Worm (Caenorhabditis elegans) whole organism, L3 larva: ENCODE measurements around the gene elpc-2.

Source experiments
- R02D3.7 ChIP-seq: fragments of 150-350 bp; optimal IDR thresholded peaks from 2 replicates; lab custom pipeline; 2014; ENCODE audit warnings: missing biosample characterization, missing genetic modification characterization
- ZK546.5 ChIP-seq: sonication (generic microtip); optimal IDR thresholded peaks from 2 replicates; lab custom pipeline; 2017; ENCODE audit warnings: missing biosample characterization, missing genetic modification characterization
- ama-1 ChIP-seq: fragments of 150-350 bp; optimal IDR thresholded peaks from 2 replicates; lab custom pipeline; 2018
- ceh-82 ChIP-seq: fragments of 150-350 bp; optimal IDR thresholded peaks from 2 replicates; lab custom pipeline; 2014; ENCODE audit warnings: missing biosample characterization, missing genetic modification characterization
- daf-12 ChIP-seq: fragments of 150-350 bp; optimal IDR thresholded peaks from 2 replicates; lab custom pipeline; 2014; ENCODE audit warnings: missing biosample characterization, missing genetic modification reagents, missing genetic modification characterization
- egl-5 ChIP-seq: fragments of 150-350 bp; optimal IDR thresholded peaks from 2 replicates; lab custom pipeline; 2017; ENCODE audit warnings: missing biosample characterization, missing genetic modification reagents, missing genetic modification characterization, inconsistent platforms
- elt-1 ChIP-seq: fragments of 150-350 bp; optimal IDR thresholded peaks from 2 replicates; lab custom pipeline; 2014; ENCODE audit warnings: missing biosample characterization, missing genetic modification characterization
- elt-2 ChIP-seq: sonication (generic microtip); optimal IDR thresholded peaks from 2 replicates; lab custom pipeline; 2016; ENCODE audit warnings: missing genetic modification reagents, mild to moderate bottlenecking, missing genetic modification characterization, missing compliant biosample characterization
- elt-3 ChIP-seq, 3 experiments: fragments of 150-350 bp in 1 of 3; sonication (generic microtip) in 2 of 3; optimal IDR thresholded peaks; 2 replicates in 2 of 3; 4 replicates in 1 of 3; lab custom pipeline; 2014 to 2017; ENCODE audit warnings: missing biosample characterization in 3 of 3, missing genetic modification characterization in 3 of 3
- fkh-2 ChIP-seq: fragments of 150-350 bp; optimal IDR thresholded peaks from 2 replicates; lab custom pipeline; 2014; ENCODE audit warnings: missing biosample characterization, missing genetic modification reagents, missing genetic modification characterization
- jun-1 ChIP-seq: fragments of 150-350 bp; optimal IDR thresholded peaks from 2 replicates; lab custom pipeline; 2014; ENCODE audit warnings: missing biosample characterization, missing genetic modification reagents, missing genetic modification characterization
- mdl-1 ChIP-seq: fragments of 150-350 bp; optimal IDR thresholded peaks from 2 replicates; lab custom pipeline; 2014; ENCODE audit warnings: missing biosample characterization, missing genetic modification characterization
- mml-1 ChIP-seq: fragments of 150-350 bp; sonication (generic microtip); optimal IDR thresholded peaks from 3 replicates; lab custom pipeline; 2014; ENCODE audit warnings: missing biosample characterization, missing genetic modification characterization
- nhr-11 ChIP-seq: fragments of 150-350 bp; optimal IDR thresholded peaks from 2 replicates; lab custom pipeline; 2014; ENCODE audit warnings: missing biosample characterization, missing genetic modification characterization
- nhr-23 ChIP-seq: fragments of 150-350 bp; optimal IDR thresholded peaks from 2 replicates; lab custom pipeline; 2014; ENCODE audit warnings: missing biosample characterization, missing genetic modification reagents, missing genetic modification characterization
- nhr-25 ChIP-seq: sonication (generic microtip); optimal IDR thresholded peaks from 2 replicates; lab custom pipeline; 2017; ENCODE audit warnings: missing biosample characterization, missing genetic modification characterization
- nhr-43 ChIP-seq: sonication (generic microtip); optimal IDR thresholded peaks from 2 replicates; lab custom pipeline; 2016; ENCODE audit warnings: mild to moderate bottlenecking, missing genetic modification characterization, missing compliant biosample characterization; ENCODE audit not compliant: poor library complexity, severe bottlenecking
- nhr-77 ChIP-seq: fragments of 150-350 bp; optimal IDR thresholded peaks from 2 replicates; lab custom pipeline; 2014; ENCODE audit warnings: missing biosample characterization, missing genetic modification characterization
- pha-4 ChIP-seq: fragments of 150-350 bp; optimal IDR thresholded peaks from 2 replicates; lab custom pipeline; 2014; ENCODE audit warnings: missing biosample characterization, missing genetic modification reagents, missing genetic modification characterization
- pqm-1 ChIP-seq: fragments of 150-350 bp; optimal IDR thresholded peaks from 2 replicates; lab custom pipeline; 2017; ENCODE audit warnings: missing biosample characterization, missing genetic modification characterization, inconsistent platforms
- skn-1 ChIP-seq: fragments of 150-350 bp; optimal IDR thresholded peaks from 2 replicates; lab custom pipeline; 2014; ENCODE audit warnings: missing biosample characterization, missing genetic modification characterization
- snpc-4 ChIP-seq: fragments of 150-350 bp; optimal IDR thresholded peaks from 2 replicates; lab custom pipeline; 2014; ENCODE audit warnings: missing biosample characterization, missing genetic modification characterization
- tbx-2 ChIP-seq: sonication (generic microtip); optimal IDR thresholded peaks from 2 replicates; lab custom pipeline; 2016; ENCODE audit warnings: mild to moderate bottlenecking, missing genetic modification characterization, missing compliant biosample characterization
- ztf-11 ChIP-seq: fragments of 150-350 bp; optimal IDR thresholded peaks from 2 replicates; lab custom pipeline; 2014; ENCODE audit warnings: missing biosample characterization, missing genetic modification characterization

The elpc-2 gene

ce11 chrIII:12714266-12714665 is 40.8 kb downstream of the elpc-2 start, which contains the start of gene ssl-1:
ssl-1 (plus strand) TSS chrIII:12714566.
- TF ChIP-seq ceh-82 (tag; lab: Kevin White, UChicago), result no peak
- TF ChIP-seq jun-1 (tag; lab: Kevin White, UChicago), result no peak
- no peak for TF ChIP-seq skn-1 (tag; lab: Kevin White, UChicago)
- TF ChIP-seq nhr-25, result no peak
- no peak for TF ChIP-seq pha-4
- no peak for TF ChIP-seq mdl-1 (tag; lab: Kevin White, UChicago)
- TF ChIP-seq tbx-2 (tag; lab: Kevin White, UChicago), result no peak
- no peak for TF ChIP-seq mml-1 (tag; lab: Kevin White, UChicago)
- TF ChIP-seq elt-2 (tag; lab: Kevin White, UChicago), result no peak
- TF ChIP-seq snpc-4, result no peak
- no peak for TF ChIP-seq R02D3.7 (tag; lab: Kevin White, UChicago)

ce11 chrIII:12728149-12728548 is 54.7 kb downstream of the elpc-2 start:
- no peak for TF ChIP-seq elt-1
- TF ChIP-seq nhr-25, result no peak
- TF ChIP-seq egl-5 (tag; lab: Kevin White, UChicago), result no peak
- TF ChIP-seq ama-1, result no peak
- no peak for TF ChIP-seq daf-12
- no peak for TF ChIP-seq nhr-11 (tag; lab: Kevin White, UChicago)
- no peak for TF ChIP-seq snpc-4
- no peak for TF ChIP-seq nhr-43 (tag; lab: Kevin White, UChicago)
- TF ChIP-seq skn-1 (tag; lab: Kevin White, UChicago), result no peak
- TF ChIP-seq ZK546.5 (tag; lab: Kevin White, UChicago), result no peak
- no peak for TF ChIP-seq elt-3 (tag; optimal IDR thresholded peaks at IDR 0.05; lab: Kevin White, UChicago)
- TF ChIP-seq fkh-2 (tag; lab: Kevin White, UChicago), result no peak
- TF ChIP-seq mdl-1 (tag; lab: Kevin White, UChicago), result no peak
- no peak for TF ChIP-seq nhr-77 (tag; lab: Kevin White, UChicago)
- TF ChIP-seq nhr-23 (tag; lab: Kevin White, UChicago), result no peak
- TF ChIP-seq pqm-1 (tag; lab: Kevin White, UChicago), result no peak
- TF ChIP-seq ztf-11, result no peak
- no peak for TF ChIP-seq tbx-2 (tag; lab: Kevin White, UChicago)
